Worm (Caenorhabditis elegans): ENCODE data around the gene sra-36.

ce11 chrII:4584313-4584712, 43.8 kb upstream of the sra-36 start:
- TF ChIP-seq pha-4 (tag; optimal IDR thresholded peaks at IDR 0.05), result no peak
- no peak for TF ChIP-seq snpc-4 (tag; optimal IDR thresholded peaks at IDR 0.05)
- no peak for TF ChIP-seq elt-1 (tag; optimal IDR thresholded peaks at IDR 0.05; ENCODE audit: borderline replicate concordance, insufficient read depth)
- TF ChIP-seq nhr-28 (tag; optimal IDR thresholded peaks at IDR 0.05), result no peak
- no peak for TF ChIP-seq drap-1 (GFP tag; optimal IDR thresholded peaks at IDR 0.05)
- no peak for TF ChIP-seq bed-3 (GFP tag; optimal IDR thresholded peaks at IDR 0.05)

Measured in whole organism, mixed stage, embryonic.